Worm (Caenorhabditis elegans): ENCODE data around the gene ugt-29.

Gene ugt-29

ce11 chrV:730216-730615 is 30.8 kb upstream of the ugt-29 start (continued):
- peak in 2 of 6 experiments; percentile 45 to 48 for TF ChIP-seq elt-3 (tag; optimal IDR thresholded peaks at IDR 0.05)
- TF ChIP-seq rnt-1 (tag; optimal IDR thresholded peaks at IDR 0.05) = peak; percentile 44
- no peak for TF ChIP-seq nhr-28 (tag; optimal IDR thresholded peaks at IDR 0.05)
- peak; percentile 90 for TF ChIP-seq elt-2 (tag; optimal IDR thresholded peaks at IDR 0.05)
- no peak for TF ChIP-seq lin-39 (tag; optimal IDR thresholded peaks at IDR 0.05)
- no peak for TF ChIP-seq jun-1 (tag; optimal IDR thresholded peaks at IDR 0.05)
- TF ChIP-seq lin-15B (tag; optimal IDR thresholded peaks at IDR 0.05) = no peak
- TF ChIP-seq nhr-85 (tag) = peak; percentile 71
- TF ChIP-seq nhr-90 (tag; optimal IDR thresholded peaks at IDR 0.05; ENCODE audit: poor library complexity) = peak; percentile 74
- no peak for TF ChIP-seq fkh-10 (GFP tag; optimal IDR thresholded peaks at IDR 0.05)
- peak; percentile 64 for TF ChIP-seq snu-23 (GFP tag; optimal IDR thresholded peaks at IDR 0.05)
- peak; percentile 75 for TF ChIP-seq nhr-20 (tag; optimal IDR thresholded peaks at IDR 0.05)
- no peak for TF ChIP-seq pag-3 (tag; optimal IDR thresholded peaks at IDR 0.05; ENCODE audit: borderline replicate concordance, insufficient read depth)
- TF ChIP-seq dpl-1 (GFP tag; optimal IDR thresholded peaks at IDR 0.05) = no peak
- TF ChIP-seq lsy-2 (tag; optimal IDR thresholded peaks at IDR 0.05) = peak; percentile 26 to 34
- peak; percentile 49 for TF ChIP-seq C16A3.4 (tag; optimal IDR thresholded peaks at IDR 0.05)
- no peak for TF ChIP-seq C34B4.2 (tag; optimal IDR thresholded peaks at IDR 0.05)
- TF ChIP-seq ztf-4 (tag; optimal IDR thresholded peaks at IDR 0.05) = peak; percentile 59
- peak; percentile 43 for TF ChIP-seq ama-1 (optimal IDR thresholded peaks at IDR 0.05)
- no peak for TF ChIP-seq egl-13 (tag; optimal IDR thresholded peaks at IDR 0.05)
- no peak for TF ChIP-seq sptf-1 (tag; optimal IDR thresholded peaks at IDR 0.05)

ce11 chrV:728822-729493 is 29.6 kb upstream of the ugt-29 start:
- no peak for TF ChIP-seq unc-30 (tag; optimal IDR thresholded peaks at IDR 0.05)
- TF ChIP-seq efl-1 (optimal IDR thresholded peaks at IDR 0.05) = peak in 1 of 2 experiments; percentile 14
- no peak for TF ChIP-seq efl-1 (GFP tag; optimal IDR thresholded peaks at IDR 0.05 in 1 of 2)
- peak; percentile 75 for TF ChIP-seq nhr-85 (tag)
- TF ChIP-seq elt-2 (tag; optimal IDR thresholded peaks at IDR 0.05) = peak; percentile 7
- TF ChIP-seq ztf-4 (tag; optimal IDR thresholded peaks at IDR 0.05) = peak; percentile 76
- TF ChIP-seq nhr-47 (tag; optimal IDR thresholded peaks at IDR 0.05) = peak; percentile 57
- TF ChIP-seq ztf-11 (tag; optimal IDR thresholded peaks at IDR 0.05) = no peak
- TF ChIP-seq lin-13 (GFP tag; optimal IDR thresholded peaks at IDR 0.05) = no peak
- TF ChIP-seq tbx-2 (tag; optimal IDR thresholded peaks at IDR 0.05) = peak; percentile 71
- no peak for TF ChIP-seq hlh-4 (tag; optimal IDR thresholded peaks at IDR 0.05)
- TF ChIP-seq skn-1 (tag; optimal IDR thresholded peaks at IDR 0.05) = no peak
- TF ChIP-seq ceh-90 (tag; optimal IDR thresholded peaks at IDR 0.05) = no peak
- peak; percentile 40 for TF ChIP-seq sup-37 (GFP tag; optimal IDR thresholded peaks at IDR 0.05)
- TF ChIP-seq jun-1 (tag; optimal IDR thresholded peaks at IDR 0.05) = no peak
- TF ChIP-seq ama-1 (optimal IDR thresholded peaks at IDR 0.05) = peak; percentile 79
- no peak for TF ChIP-seq nhr-237 (tag; optimal IDR thresholded peaks at IDR 0.05)
- TF ChIP-seq unc-98 (GFP tag; IDR thresholded peaks at IDR 0.05) = no peak
- TF ChIP-seq irx-1 (tag; optimal IDR thresholded peaks at IDR 0.05) = peak; percentile 28
- TF ChIP-seq lsy-2 (tag; optimal IDR thresholded peaks at IDR 0.05) = peak; percentile 38 to 62
- TF ChIP-seq unc-130 (tag; optimal IDR thresholded peaks at IDR 0.05) = peak; percentile 68
- peak; percentile 82 for TF ChIP-seq snu-23 (GFP tag; optimal IDR thresholded peaks at IDR 0.05)
- peak; percentile 62 for TF ChIP-seq nhr-90 (tag; optimal IDR thresholded peaks at IDR 0.05; ENCODE audit: poor library complexity)
- peak; percentile 30; the same call in 1 of the 2 replicates for TF ChIP-seq grh-1 (GFP tag; IDR thresholded peaks at IDR 0.05)
- peak; percentile 80 for TF ChIP-seq rnt-1 (tag; optimal IDR thresholded peaks at IDR 0.05)
- no peak for TF ChIP-seq nhr-12 (tag; optimal IDR thresholded peaks at IDR 0.05)
- TF ChIP-seq ceh-88 (GFP tag; IDR thresholded peaks at IDR 0.05) = peak; percentile 40; the same call in 1 of the 2 replicates
- TF ChIP-seq nhr-71 (tag; optimal IDR thresholded peaks at IDR 0.05) = peak; percentile 96
- no peak for TF ChIP-seq ceh-63 (GFP tag; optimal IDR thresholded peaks at IDR 0.05)
- TF ChIP-seq lir-3 (tag; optimal IDR thresholded peaks at IDR 0.05; ENCODE audit: poor library complexity) = peak; percentile 81
- no peak for TF ChIP-seq mab-9 (GFP tag; IDR thresholded peaks at IDR 0.05)
- TF ChIP-seq alr-1 (tag; optimal IDR thresholded peaks at IDR 0.05; ENCODE audit: borderline replicate concordance) = no peak
- peak; percentile 47 for TF ChIP-seq mep-1 (tag; optimal IDR thresholded peaks at IDR 0.05)
- TF ChIP-seq zag-1 (tag; optimal IDR thresholded peaks at IDR 0.05) = no peak
- TF ChIP-seq dsc-1 (tag; optimal IDR thresholded peaks at IDR 0.05) = no peak
- TF ChIP-seq nhr-20 (tag; optimal IDR thresholded peaks at IDR 0.05) = peak; percentile 84
- peak; percentile 57 for TF ChIP-seq C16A3.4 (tag; optimal IDR thresholded peaks at IDR 0.05)
- no peak for TF ChIP-seq nhr-76 (tag; optimal IDR thresholded peaks at IDR 0.05)
- no peak for TF ChIP-seq hlh-17 (GFP tag; optimal IDR thresholded peaks at IDR 0.05; ENCODE audit: borderline replicate concordance)

Measured in whole organism, L1 larva.